Fruit fly (Drosophila melanogaster): ENCODE results near the gene Nepl19.

Nepl19 gene

DNA sequence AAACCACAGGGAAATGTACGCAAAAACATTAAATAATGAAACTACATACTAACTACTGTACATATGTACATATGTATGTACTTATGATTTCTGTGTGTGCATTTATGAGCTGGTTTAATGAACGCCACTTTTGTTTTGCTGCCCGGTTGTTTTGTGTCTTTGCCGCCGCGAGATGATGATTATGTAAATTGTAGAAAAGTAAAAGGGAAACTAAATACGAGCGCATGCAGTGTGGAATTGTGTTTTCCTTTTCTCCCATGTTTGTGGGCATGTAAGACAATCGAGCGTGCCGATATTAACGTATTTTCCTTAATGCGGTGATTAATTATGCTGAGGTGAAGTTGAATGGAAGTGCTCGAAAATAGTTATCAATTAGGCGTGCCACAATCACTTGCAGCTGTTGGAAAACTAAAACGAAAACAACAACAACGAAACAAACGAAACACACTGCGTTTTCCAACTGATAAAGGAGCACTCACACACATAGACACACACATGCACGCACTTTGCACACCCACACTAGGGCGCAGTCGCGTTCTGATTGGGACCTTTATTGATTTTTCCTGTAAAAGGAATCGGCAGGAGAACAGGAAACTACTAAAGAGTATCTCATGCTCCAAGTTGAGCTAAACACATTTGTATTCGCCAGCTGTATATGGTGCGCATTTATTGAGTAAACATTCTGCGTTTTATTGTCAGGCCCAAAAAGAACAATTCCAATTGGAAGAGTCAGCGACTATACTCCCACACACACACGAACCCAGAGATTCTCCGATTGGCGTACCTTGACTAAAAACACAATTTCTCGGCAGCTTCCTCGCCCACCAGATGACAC lies 35.9 kb downstream of the Nepl19 start:
- TF ChIP-seq bbx (GFP tag; IDR thresholded peaks at IDR 0.05; ENCODE audit: partially characterized antibody) = 0 out of 2 replicates have a peak, but pooled peaks have one; percentile 19
- TF ChIP-seq onecut (GFP tag; IDR thresholded peaks at IDR 0.05) = peak; percentile 98
- no peak for TF ChIP-seq wor (GFP tag; IDR thresholded peaks at IDR 0.05)
- peak; percentile 92 for TF ChIP-seq CG15479 (GFP tag; optimal IDR thresholded peaks at IDR 0.05)
- TF ChIP-seq ewg (GFP tag; optimal IDR thresholded peaks at IDR 0.05) = peak; percentile 46
- no peak for TF ChIP-seq fd96Cb (tag; optimal IDR thresholded peaks at IDR 0.05)
- TF ChIP-seq CG17612 (GFP tag; IDR thresholded peaks at IDR 0.05) = no peak
- TF ChIP-seq CG33213 (GFP tag; optimal IDR thresholded peaks at IDR 0.05) = no peak
- peak; percentile 14 for TF ChIP-seq ATbp (GFP tag; optimal IDR thresholded peaks at IDR 0.05)
- peak; percentile 32 for TF ChIP-seq Nf-YB (GFP tag; optimal IDR thresholded peaks at IDR 0.05)
- TF ChIP-seq D19B (GFP tag; optimal IDR thresholded peaks at IDR 0.05) = no peak
- peak; percentile 54 for TF ChIP-seq Med (GFP tag)
- TF ChIP-seq Blimp-1 (GFP tag; optimal IDR thresholded peaks at IDR 0.05) = peak; percentile 71
- TF ChIP-seq CG12236 (GFP tag; optimal IDR thresholded peaks at IDR 0.05) = peak; percentile 24
- no peak for TF ChIP-seq MBD-R2 (GFP tag; IDR thresholded peaks at IDR 0.05)
- TF ChIP-seq cg (GFP tag; optimal IDR thresholded peaks at IDR 0.05) = peak; percentile 89
- TF ChIP-seq Rfx (GFP tag; IDR thresholded peaks at IDR 0.05) = no peak
- peak; percentile 92 for TF ChIP-seq Elba2 (GFP tag; optimal IDR thresholded peaks at IDR 0.05)
- no peak for TF ChIP-seq CG4328 (GFP tag; optimal IDR thresholded peaks at IDR 0.05)
- peak; percentile 72 for TF ChIP-seq CG4360 (GFP tag; IDR thresholded peaks at IDR 0.05)
- TF ChIP-seq Pdp1 (GFP tag; optimal IDR thresholded peaks at IDR 0.05) = peak in 1 of 2 experiments; percentile 60
- TF ChIP-seq insv (GFP tag; optimal IDR thresholded peaks at IDR 0.05) = peak; percentile 98 to 99
- TF ChIP-seq CG7963 (GFP tag; IDR thresholded peaks at IDR 0.05; ENCODE audit: partially characterized antibody) = 0 out of 3 replicates have a peak, but pooled peaks have one; percentile 15
- TF ChIP-seq CG2199 (GFP tag; IDR thresholded peaks at IDR 0.05) = 0 out of 3 replicates have a peak, but pooled peaks have one; percentile 8
- peak; percentile 15 for TF ChIP-seq HmgD (GFP tag; optimal IDR thresholded peaks at IDR 0.05)
- TF ChIP-seq CG32767 (GFP tag; IDR thresholded peaks at IDR 0.05) = 0 out of 2 replicates have a peak, but pooled peaks have one; percentile 30
- no peak for TF ChIP-seq HLH4C (GFP tag; IDR thresholded peaks at IDR 0.05; ENCODE audit: partially characterized antibody)
- TF ChIP-seq D (optimal IDR thresholded peaks at IDR 0.05) = peak; percentile 55
- no peak for TF ChIP-seq D (GFP tag; optimal IDR thresholded peaks at IDR 0.05)
- peak; percentile 64 for TF ChIP-seq fd64A (GFP tag; optimal IDR thresholded peaks at IDR 0.05)
- TF ChIP-seq CG1529 (GFP tag; optimal IDR thresholded peaks at IDR 0.05) = no peak
- TF ChIP-seq CG12155 (GFP tag; optimal IDR thresholded peaks at IDR 0.05) = no peak

- TF ChIP-seq exex (tag; optimal IDR thresholded peaks at IDR 0.05) (peak; percentile 79), GATAe (GFP tag; conservative IDR thresholded peaks at IDR 0.05) (peak; percentile 51; the same call in 1 of the 2 replicates), sd (tag; optimal IDR thresholded peaks at IDR 0.05) (peak; percentile 84), Med (GFP tag) (peak; percentile 52), pho (GFP tag; optimal IDR thresholded peaks at IDR 0.05) (no peak), fd102C (GFP tag; optimal IDR thresholded peaks at IDR 0.05) (no peak), mirr (GFP tag; optimal IDR thresholded peaks at IDR 0.05) (peak; percentile 45), HmgZ (tag; optimal IDR thresholded peaks at IDR 0.05) (peak; percentile 1)
Observed at dm6 chr3R:28842431-28842830, 37.5 kb downstream of the Nepl19 start.

Measured in whole organism, embryonic.